Worm (Caenorhabditis elegans) whole organism, late embryonic: ENCODE measurements around the gene F21D5.4.

Experiments
- C38D4.7 ChIP-seq: fragments of 200-800 bp; sonication (Bioruptor generic); optimal IDR thresholded peaks from 2 replicates; lab custom pipeline; 2018; ENCODE audit warnings: mild to moderate bottlenecking, missing genetic modification characterization, moderate library complexity, missing compliant biosample characterization
- K02D7.2 ChIP-seq: sonication (generic microtip); optimal IDR thresholded peaks from 2 replicates; lab custom pipeline; 2017; ENCODE audit warnings: mild to moderate bottlenecking, missing genetic modification characterization, missing compliant biosample characterization
- ama-1 ChIP-seq: fragments of 150-350 bp; optimal IDR thresholded peaks from 2 replicates; lab custom pipeline; 2014
- ceh-45 ChIP-seq: fragments of 200-800 bp; sonication (Bioruptor generic); IDR thresholded peaks from 2 replicates; pipeline ENCODE4 v1.3.6; 2022; ENCODE audit warnings: missing genetic modification reagents, missing genetic modification characterization, missing compliant biosample characterization
- dmd-4 ChIP-seq: sonication (generic microtip); optimal IDR thresholded peaks from 2 replicates; lab custom pipeline; 2016; ENCODE audit warnings: borderline replicate concordance, missing genetic modification characterization, missing compliant biosample characterization
- hlh-30 ChIP-seq: sonication (generic microtip); optimal IDR thresholded peaks from 2 replicates; lab custom pipeline; 2017; ENCODE audit warnings: antibody characterized with exemption, missing genetic modification characterization, missing compliant biosample characterization; ENCODE audit not compliant: insufficient read depth
- nhr-11 ChIP-seq: fragments of 150-350 bp; optimal IDR thresholded peaks from 2 replicates; lab custom pipeline; 2014; ENCODE audit warnings: missing biosample characterization, missing genetic modification characterization
- nhr-232 ChIP-seq: sonication (generic microtip); optimal IDR thresholded peaks from 2 replicates; lab custom pipeline; 2016; ENCODE audit warnings: missing genetic modification characterization, missing compliant biosample characterization
- odd-2 ChIP-seq: sonication (generic microtip); optimal IDR thresholded peaks from 2 replicates; lab custom pipeline; 2017; ENCODE audit warnings: antibody characterized with exemption, mild to moderate bottlenecking, missing genetic modification characterization, missing compliant biosample characterization
- pha-2 ChIP-seq: sonication (generic microtip); optimal IDR thresholded peaks from 2 replicates; lab custom pipeline; 2017; ENCODE audit warnings: mild to moderate bottlenecking, missing genetic modification characterization, missing compliant biosample characterization
- rnt-1 ChIP-seq: sonication (generic microtip); optimal IDR thresholded peaks from 2 replicates; lab custom pipeline; 2016; ENCODE audit warnings: missing genetic modification characterization, missing compliant biosample characterization
- sdc-2 ChIP-seq: sonication (generic microtip); optimal IDR thresholded peaks from 2 replicates; lab custom pipeline; 2016; ENCODE audit warnings: missing genotype, missing genetic modification characterization, missing compliant biosample characterization
- sox-2 ChIP-seq: fragments of 200-800 bp; sonication (Bioruptor generic); IDR thresholded peaks from 2 replicates; pipeline ENCODE4 v1.3.6; 2022; ENCODE audit warnings: missing genetic modification reagents, missing genetic modification characterization, missing compliant biosample characterization
- tbx-7 ChIP-seq: sonication (generic microtip); optimal IDR thresholded peaks from 2 replicates; lab custom pipeline; 2016; ENCODE audit warnings: missing genotype, missing genetic modification characterization, missing compliant biosample characterization

DNA sequence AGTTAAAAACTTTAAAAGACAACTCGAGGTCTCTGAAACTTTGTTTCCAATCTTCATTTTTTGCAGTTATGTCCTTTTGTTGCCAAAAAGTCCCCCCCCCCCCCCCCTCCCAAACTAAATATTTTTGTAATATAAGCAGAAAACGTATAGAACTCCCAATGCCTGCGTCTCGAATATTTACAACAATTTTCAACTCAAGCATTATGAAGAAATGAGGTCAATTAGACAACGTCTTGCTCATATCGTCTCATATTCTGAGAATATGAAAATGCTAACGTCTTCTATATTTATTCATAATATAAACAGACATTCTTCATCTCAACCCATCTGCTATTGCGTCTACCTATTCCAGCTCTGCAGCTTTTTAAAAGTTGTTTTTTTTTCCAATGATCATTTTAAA lies 19.7 kb upstream of the F21D5.4 start, which contains the start of gene H23L24.1:
- TF ChIP-seq K02D7.2 (tag; lab: Kevin White, UChicago) = no peak
- TF ChIP-seq pha-2 = no peak
- TF ChIP-seq hlh-30 (tag; lab: Kevin White, UChicago) = no peak
- TF ChIP-seq C38D4.7 = no peak
- TF ChIP-seq tbx-7 = no peak
- TF ChIP-seq odd-2 (tag; lab: Kevin White, UChicago) = no peak
- no peak for TF ChIP-seq nhr-11 (tag; lab: Kevin White, UChicago)
- no peak for TF ChIP-seq ceh-45
- no peak for TF ChIP-seq nhr-232 (tag; lab: Kevin White, UChicago)
- no peak for TF ChIP-seq dmd-4 (tag; lab: Kevin White, UChicago)
- no peak for TF ChIP-seq sdc-2
- TF ChIP-seq ama-1 (lab: Kevin White, UChicago) = no peak
- TF ChIP-seq rnt-1 (tag; lab: Kevin White, UChicago) = no peak
- no peak for TF ChIP-seq sox-2 (GFP tag; lab: Robert Waterston, UW)
